Fruit fly (Drosophila melanogaster) whole organism, prepupa: ENCODE results near the gene Gr64c.

Experiments
- Blimp-1 ChIP-seq: fragments of 200-800 bp; sonication (Bioruptor generic); optimal IDR thresholded peaks from 3 replicates; lab custom pipeline; 2017; ENCODE audit warnings: missing biosample characterization, missing genetic modification characterization, mild to moderate bottlenecking, moderate library complexity, missing genetic modification reagents
- CG10669 ChIP-seq: fragments of 200-800 bp; sonication (Bioruptor generic); optimal IDR thresholded peaks from 3 replicates; lab custom pipeline; 2018; ENCODE audit warnings: missing biosample characterization, mild to moderate bottlenecking, missing genetic modification characterization, moderate library complexity
- CG11294 ChIP-seq: fragments of 200-800 bp; sonication (Bioruptor generic); IDR thresholded peaks from 2 replicates; pipeline ENCODE4 v1.3.6; 2022; ENCODE audit warnings: missing biosample characterization, missing genetic modification characterization
- CG11762 ChIP-seq: fragments of 200-800 bp; sonication (Bioruptor generic); optimal IDR thresholded peaks from 3 replicates; lab custom pipeline; 2016; ENCODE audit warnings: missing biosample characterization, missing genetic modification characterization; ENCODE audit not compliant: insufficient read depth
- CG11902 ChIP-seq: fragments of 200-800 bp; sonication (Bioruptor generic); optimal IDR thresholded peaks from 3 replicates; lab custom pipeline; 2016; ENCODE audit warnings: missing biosample characterization, missing genetic modification characterization
- CG1621 ChIP-seq: fragments of 200-800 bp; sonication (Bioruptor generic); optimal IDR thresholded peaks from 3 replicates; lab custom pipeline; 2018; ENCODE audit warnings: missing biosample characterization, mild to moderate bottlenecking, missing genetic modification characterization
- CG31627 ChIP-seq: fragments of 200-800 bp; sonication (Bioruptor generic); optimal IDR thresholded peaks from 3 replicates; lab custom pipeline; 2016; ENCODE audit warnings: missing biosample characterization, missing genetic modification characterization
- CG4318 ChIP-seq: fragments of 200-800 bp; sonication (Bioruptor generic); optimal IDR thresholded peaks from 3 replicates; lab custom pipeline; 2017; ENCODE audit warnings: missing biosample characterization, mild to moderate bottlenecking, missing genetic modification characterization
- CG6163 ChIP-seq: fragments of 200-800 bp; sonication (Bioruptor generic); IDR thresholded peaks from 3 replicates; pipeline ENCODE4 v1.3.6; 2022; ENCODE audit warnings: missing biosample characterization, missing genetic modification characterization
- CG6276 ChIP-seq: fragments of 200-800 bp; sonication (Bioruptor generic); optimal IDR thresholded peaks from 2 replicates; lab custom pipeline; 2017; ENCODE audit warnings: missing biosample characterization, mild to moderate bottlenecking, missing genetic modification characterization
- CG6792 ChIP-seq: fragments of 200-800 bp; sonication (Bioruptor generic); optimal IDR thresholded peaks from 3 replicates; lab custom pipeline; 2016; ENCODE audit warnings: missing biosample characterization, missing genetic modification characterization
- CG6808 ChIP-seq: fragments of 200-800 bp; sonication (Bioruptor generic); optimal IDR thresholded peaks from 3 replicates; lab custom pipeline; 2017; ENCODE audit warnings: missing biosample characterization, missing genetic modification characterization, mild to moderate bottlenecking, moderate library complexity, missing genetic modification reagents
- CG8119 ChIP-seq: fragments of 200-800 bp; sonication (Bioruptor generic); IDR thresholded peaks from 3 replicates; pipeline ENCODE4 v1.3.6; 2022; ENCODE audit warnings: missing biosample characterization, missing genetic modification characterization
- CG8319 ChIP-seq: fragments of 200-800 bp; sonication (Bioruptor generic); optimal IDR thresholded peaks from 3 replicates; lab custom pipeline; 2016; ENCODE audit warnings: missing biosample characterization, missing genetic modification characterization
- CG8632 ChIP-seq: fragments of 200-800 bp; sonication (Bioruptor generic); optimal IDR thresholded peaks from 3 replicates; lab custom pipeline; 2016; ENCODE audit warnings: missing biosample characterization, missing genetic modification characterization
- CG9139 ChIP-seq: fragments of 200-800 bp; sonication (Bioruptor generic); optimal IDR thresholded peaks from 3 replicates; lab custom pipeline; 2017; ENCODE audit warnings: missing biosample characterization, mild to moderate bottlenecking, missing genetic modification characterization
- Eip75B ChIP-seq: fragments of 200-800 bp; sonication (Bioruptor generic); optimal IDR thresholded peaks from 3 replicates; lab custom pipeline; 2016; ENCODE audit warnings: missing biosample characterization, missing genetic modification characterization
- Eip93F ChIP-seq: fragments of 200-800 bp; sonication (Bioruptor generic); optimal IDR thresholded peaks from 2 replicates; lab custom pipeline; 2016; ENCODE audit warnings: missing biosample characterization, mild to moderate bottlenecking, missing genetic modification characterization
- Hr38 ChIP-seq: sonication (Bioruptor generic); optimal IDR thresholded peaks from 2 replicates; lab custom pipeline; 2016; ENCODE audit warnings: missing biosample characterization, missing genetic modification characterization
- Lpt ChIP-seq: fragments of 200-800 bp; sonication (Bioruptor generic); optimal IDR thresholded peaks from 3 replicates; lab custom pipeline; 2016; ENCODE audit warnings: missing biosample characterization, missing genetic modification characterization
- Smox ChIP-seq: fragments of 200-800 bp; sonication (Bioruptor generic); optimal IDR thresholded peaks from 3 replicates; lab custom pipeline; 2016; ENCODE audit warnings: missing biosample characterization, missing genetic modification characterization
- Sox102F ChIP-seq: fragments of 200-800 bp; sonication (Bioruptor generic); optimal IDR thresholded peaks from 2 replicates; lab custom pipeline; 2016; ENCODE audit warnings: missing biosample characterization, mild to moderate bottlenecking, missing genetic modification characterization
- Sox14 ChIP-seq: fragments of 200-800 bp; sonication (Bioruptor generic); optimal IDR thresholded peaks from 3 replicates; lab custom pipeline; 2016; ENCODE audit warnings: missing biosample characterization, missing genetic modification characterization
- Sox15 ChIP-seq: fragments of 200-800 bp; sonication (Bioruptor generic); optimal IDR thresholded peaks from 3 replicates; lab custom pipeline; 2016; ENCODE audit warnings: missing biosample characterization, missing genetic modification characterization
- achi ChIP-seq: fragments of 200-800 bp; sonication (Bioruptor generic); optimal IDR thresholded peaks from 3 replicates; lab custom pipeline; 2016; ENCODE audit warnings: missing biosample characterization, missing genetic modification characterization
- acj6 ChIP-seq: fragments of 200-800 bp; sonication (Bioruptor generic); optimal IDR thresholded peaks from 3 replicates; lab custom pipeline; 2016; ENCODE audit warnings: missing biosample characterization, missing genetic modification characterization
- cyc ChIP-seq: fragments of 200-800 bp; sonication (Bioruptor generic); optimal IDR thresholded peaks from 3 replicates; lab custom pipeline; 2016; ENCODE audit warnings: missing biosample characterization, missing genetic modification characterization
- dac ChIP-seq: fragments of 200-800 bp; sonication (Bioruptor generic); optimal IDR thresholded peaks from 2 replicates; lab custom pipeline; 2017; ENCODE audit warnings: missing biosample characterization, mild to moderate bottlenecking, missing genetic modification characterization
- dsx ChIP-seq: fragments of 200-800 bp; optimal IDR thresholded peaks from 3 replicates; lab custom pipeline; 2019; ENCODE audit warnings: missing biosample characterization, mild to moderate bottlenecking, missing genetic modification characterization, moderate library complexity; ENCODE audit not compliant: poor library complexity, severe bottlenecking
- eg ChIP-seq: fragments of 200-800 bp; sonication (Bioruptor generic); IDR thresholded peaks from 3 replicates; pipeline ENCODE4 v1.3.6; 2022; ENCODE audit warnings: missing biosample characterization, missing genetic modification characterization
- esn ChIP-seq: fragments of 200-800 bp; sonication (Bioruptor generic); optimal IDR thresholded peaks from 2 replicates; lab custom pipeline; 2016; ENCODE audit warnings: missing biosample characterization, mild to moderate bottlenecking, missing genetic modification characterization, moderate library complexity
- fkh ChIP-seq: fragments of 200-800 bp; sonication (Bioruptor generic); optimal IDR thresholded peaks from 3 replicates; lab custom pipeline; 2017; ENCODE audit warnings: missing biosample characterization, mild to moderate bottlenecking, missing genetic modification characterization, moderate library complexity
- lz ChIP-seq: fragments of 200-800 bp; sonication (Bioruptor generic); optimal IDR thresholded peaks from 3 replicates; lab custom pipeline; 2016; ENCODE audit warnings: missing biosample characterization, missing genetic modification characterization
- net ChIP-seq: fragments of 200-800 bp; sonication (Bioruptor generic); optimal IDR thresholded peaks from 3 replicates; lab custom pipeline; 2016; ENCODE audit warnings: missing biosample characterization, missing genetic modification characterization
- pdm3 ChIP-seq: fragments of 200-800 bp; sonication (Bioruptor generic); optimal IDR thresholded peaks from 3 replicates; lab custom pipeline; 2016; ENCODE audit warnings: missing biosample characterization, missing genetic modification characterization
- svp ChIP-seq: fragments of 200-800 bp; sonication (Bioruptor generic); peaks from one replicate; lab custom pipeline; 2016; ENCODE audit warnings: missing biosample characterization, missing genetic modification characterization
- topi ChIP-seq: fragments of 200-800 bp; sonication (Bioruptor generic); optimal IDR thresholded peaks from 3 replicates; lab custom pipeline; 2016; ENCODE audit warnings: missing biosample characterization, missing genetic modification characterization
- vri ChIP-seq: fragments of 200-800 bp; sonication (Bioruptor generic); optimal IDR thresholded peaks from 3 replicates; lab custom pipeline; 2016; ENCODE audit warnings: missing biosample characterization, mild to moderate bottlenecking, missing genetic modification characterization

Gene Gr64c

DNA sequence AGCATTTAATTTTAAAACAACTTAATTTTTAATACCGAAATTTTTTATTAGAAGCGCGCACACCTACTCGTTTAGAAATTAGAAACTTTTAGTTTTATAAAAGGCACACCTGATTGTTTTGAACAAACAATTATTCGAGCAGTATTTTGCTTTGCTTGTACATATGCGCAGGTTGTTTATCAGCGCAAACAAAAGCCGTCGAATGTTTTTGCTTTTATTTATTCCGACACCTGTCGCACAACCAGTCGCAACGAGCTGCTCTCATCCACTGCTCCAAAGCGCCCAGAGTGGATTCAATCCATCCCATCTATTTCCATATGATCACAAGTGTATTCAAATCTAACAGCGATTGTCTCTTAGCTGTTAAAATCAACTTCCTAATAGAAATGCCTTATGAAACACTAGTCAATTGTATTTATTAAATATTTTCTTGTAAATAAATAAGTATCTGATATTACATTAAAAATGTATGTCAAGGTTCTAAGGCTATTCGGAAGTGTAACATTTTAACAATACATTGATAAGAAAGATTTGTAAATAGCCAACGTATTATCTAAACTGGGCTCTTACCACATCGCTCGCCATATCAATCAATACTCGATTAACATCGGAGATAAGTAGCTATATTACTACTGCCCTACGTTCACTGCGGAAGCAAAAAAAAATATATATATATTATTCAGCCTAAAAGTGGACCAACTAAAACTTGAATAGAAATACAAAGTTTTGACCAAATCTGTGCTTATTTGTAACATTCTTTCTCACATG lies 2.5 kb upstream of the Gr64c start, which contains the start of gene CG11594:
Gene CG11594, minus strand, starts transcription at position 274 of the 768 bp plus-strand sequence.
- TF ChIP-seq fkh (GFP tag; lab: Kevin White, UChicago), result peak; percentile 91
- no peak for TF ChIP-seq eg (GFP tag; lab: Robert Waterston, UW)
- no peak for TF ChIP-seq CG8319
- TF ChIP-seq vri (GFP tag; lab: Kevin White, UChicago), result peak; percentile 66

DNA sequence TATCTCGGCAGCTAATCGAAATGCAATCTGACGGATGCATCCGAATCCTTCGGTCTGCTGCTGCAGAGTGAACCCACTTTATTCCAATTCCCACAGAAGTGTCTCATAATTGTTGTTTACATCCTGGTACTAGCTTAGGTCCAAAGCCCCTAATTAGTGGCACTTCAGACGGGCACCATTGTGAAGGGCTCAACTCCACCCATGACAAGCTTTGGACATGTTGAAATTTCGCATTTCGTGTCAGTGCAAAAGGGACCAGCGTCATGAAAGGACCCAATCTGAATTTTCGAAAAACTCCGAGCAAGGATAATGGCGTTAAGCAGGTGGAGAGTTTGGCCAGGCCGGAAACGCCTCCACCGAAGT lies 1.9 kb upstream of the Gr64c start, which contains the start of gene Gr64a:
Gene Gr64a, plus strand, starts transcription at position 264 of the 363 bp plus-strand sequence.
- TF ChIP-seq fkh (GFP tag; lab: Kevin White, UChicago), result no peak
- no peak for TF ChIP-seq Hr38 (GFP tag; lab: Kevin White, UChicago)
- TF ChIP-seq CG10669 (GFP tag; lab: Kevin White, UChicago), result no peak
- no peak for TF ChIP-seq CG8119 (GFP tag; lab: Robert Waterston, UW)
- TF ChIP-seq CG31627 (GFP tag; lab: Kevin White, UChicago), result no peak
- TF ChIP-seq acj6 (GFP tag; lab: Kevin White, UChicago), result no peak
- TF ChIP-seq Sox102F (GFP tag; lab: Kevin White, UChicago), result no peak
- TF ChIP-seq pdm3 (GFP tag; lab: Kevin White, UChicago), result no peak
- TF ChIP-seq CG1621 (tag; lab: Kevin White, UChicago), result no peak
- no peak for TF ChIP-seq Lpt (GFP tag; lab: Kevin White, UChicago)
- no peak for TF ChIP-seq CG4318
- TF ChIP-seq Blimp-1 (GFP tag; lab: Kevin White, UChicago), result no peak
- no peak for TF ChIP-seq achi (GFP tag; lab: Kevin White, UChicago)

DNA sequence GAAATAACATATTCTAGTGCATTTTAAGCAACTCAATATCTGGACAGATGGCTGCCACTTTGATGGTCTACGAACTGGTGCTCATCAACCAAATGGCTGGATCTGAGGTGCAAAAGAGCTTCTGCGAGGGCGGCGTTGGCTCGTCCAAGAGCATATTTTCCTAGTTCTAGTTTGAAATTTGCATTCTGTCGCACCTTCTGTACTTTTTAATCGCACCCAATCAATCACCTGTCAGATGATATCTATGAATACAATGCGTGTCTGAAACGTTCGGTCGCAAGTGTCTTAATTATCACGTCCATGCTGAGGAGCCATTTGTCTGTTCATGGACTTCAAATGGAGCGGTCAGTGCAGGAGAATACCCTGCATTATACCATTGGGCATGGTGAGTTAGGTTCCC lies 3.4 kb downstream of the Gr64c start, which contains the start of the genes Gr64d and Gr64e:
Gene Gr64d, plus strand, starts transcription at position 301 of the 400 bp plus-strand sequence.
Gene Gr64e, plus strand, starts transcription at position 380 of the 400 bp plus-strand sequence.
- TF ChIP-seq acj6 (GFP tag; lab: Kevin White, UChicago) (no peak), CG6163 (GFP tag; lab: Robert Waterston, UW) (no peak)

DNA sequence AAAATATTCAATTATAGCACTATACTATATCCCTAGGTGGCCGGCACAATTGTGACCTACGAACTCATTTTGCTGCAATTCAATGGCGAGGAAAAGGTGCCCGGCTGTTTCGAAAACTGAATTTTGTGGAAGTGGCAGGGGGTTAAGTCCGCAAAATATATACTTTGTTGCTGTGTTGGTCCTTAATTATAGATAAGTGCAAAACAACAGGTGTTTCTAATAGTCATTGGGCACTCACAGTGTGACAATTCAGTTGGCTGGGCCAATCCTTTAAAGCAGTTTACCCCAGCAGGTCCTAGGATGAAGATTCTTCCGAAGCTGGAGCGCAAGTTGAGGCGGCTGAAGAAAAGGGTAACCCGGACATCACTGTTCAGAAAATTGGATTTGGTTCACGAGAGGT lies 7.1 kb downstream of the Gr64c start, which contains the start of gene Gr64f:
Gene Gr64f, plus strand, starts transcription at position 301 of the 400 bp plus-strand sequence.
- TF ChIP-seq Smox (GFP tag; lab: Kevin White, UChicago), result no peak
- no peak for TF ChIP-seq Eip75B (GFP tag; lab: Kevin White, UChicago)
- TF ChIP-seq net (GFP tag; lab: Kevin White, UChicago), result no peak
- no peak for TF ChIP-seq lz (GFP tag; lab: Kevin White, UChicago)
- TF ChIP-seq CG9139 (GFP tag; lab: Kevin White, UChicago), result no peak
- no peak for TF ChIP-seq CG8119 (GFP tag; lab: Robert Waterston, UW)
- TF ChIP-seq pdm3 (GFP tag; lab: Kevin White, UChicago), result no peak
- no peak for TF ChIP-seq Hr38 (GFP tag; lab: Kevin White, UChicago)
- no peak for TF ChIP-seq svp (GFP tag; lab: Kevin White, UChicago)
- TF ChIP-seq vri (GFP tag; lab: Kevin White, UChicago), result no peak
- no peak for TF ChIP-seq esn (GFP tag; lab: Kevin White, UChicago)
- no peak for TF ChIP-seq eg (GFP tag; lab: Robert Waterston, UW)
- TF ChIP-seq CG6276 (GFP tag; lab: Kevin White, UChicago), result no peak
- TF ChIP-seq Sox14, result no peak
- TF ChIP-seq Lpt (GFP tag; lab: Kevin White, UChicago), result no peak
- no peak for TF ChIP-seq CG11902
- TF ChIP-seq topi (GFP tag; lab: Kevin White, UChicago), result no peak
- TF ChIP-seq CG6163 (GFP tag; lab: Robert Waterston, UW), result no peak
- TF ChIP-seq CG31627 (GFP tag; lab: Kevin White, UChicago), result no peak

DNA sequence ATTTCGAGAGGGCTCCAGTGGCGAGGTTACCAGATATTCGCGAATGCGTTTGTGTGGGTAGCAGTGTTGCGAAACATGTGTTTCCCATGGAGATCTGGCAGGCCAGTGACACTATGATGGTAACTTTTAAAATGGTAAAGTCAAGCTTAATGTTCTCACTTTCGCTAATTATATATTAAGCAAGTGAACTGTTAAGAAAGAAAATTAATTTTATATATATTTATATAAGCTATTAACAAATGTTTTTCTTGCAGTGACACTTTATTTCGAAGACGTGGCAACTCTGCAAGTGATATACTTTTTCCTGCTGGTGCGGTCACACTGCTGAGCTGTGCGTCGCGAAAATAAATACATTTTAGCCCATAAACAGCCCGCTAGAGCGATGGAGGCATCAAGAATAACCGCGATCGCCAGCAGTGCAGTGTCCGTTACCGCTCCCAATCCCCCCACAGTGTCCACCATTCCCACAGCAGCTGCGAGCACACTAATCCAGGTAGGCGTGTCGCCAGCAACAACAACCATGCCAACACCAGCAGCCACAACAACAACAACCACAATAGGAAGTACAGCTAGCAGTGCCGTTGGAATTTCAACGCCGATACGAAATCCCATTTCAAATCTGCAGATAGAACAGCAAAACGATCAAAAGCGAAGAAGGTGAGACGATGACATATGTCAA lies 12.0 kb downstream of the Gr64c start, which contains the start of the genes CG11593 and Rcd5:
Gene CG11593, minus strand, starts transcription at position 236 of the 679 bp plus-strand sequence.
Gene Rcd5, plus strand, starts transcription at position 283 of the 679 bp plus-strand sequence.
- TF ChIP-seq dac (no peak), dsx (GFP tag; lab: Kevin White, UChicago) (no peak), pdm3 (GFP tag; lab: Kevin White, UChicago) (no peak), CG6792 (GFP tag; lab: Kevin White, UChicago) (no peak), CG8632 (GFP tag; lab: Kevin White, UChicago) (peak; percentile 24), net (GFP tag; lab: Kevin White, UChicago) (no peak), CG8319 (peak; percentile 77), eg (GFP tag; lab: Robert Waterston, UW) (peak; percentile 79), Sox15 (GFP tag; lab: Kevin White, UChicago) (peak; percentile 21), Sox14 (peak; percentile 50), Hr38 (GFP tag; lab: Kevin White, UChicago) (no peak), Lpt (GFP tag; lab: Kevin White, UChicago) (peak; percentile 48), CG6808 (GFP tag; lab: Kevin White, UChicago) (no peak), CG11762 (GFP tag; lab: Kevin White, UChicago) (peak; percentile 4), Eip93F (GFP tag; lab: Kevin White, UChicago) (no peak), cyc (GFP tag; lab: Kevin White, UChicago) (peak; percentile 53), acj6 (GFP tag; lab: Kevin White, UChicago) (peak; percentile 69), CG11294 (GFP tag; lab: Robert Waterston, UW) (peak; percentile 46; the same call in 1 of the 2 replicates)
